Worm (Caenorhabditis elegans) whole organism, L4/young adult: ENCODE measurements around the gene Y11D7A.19.

Experiments used
- W03F9.2 ChIP-seq: fragments of 150-350 bp; optimal IDR thresholded peaks from 2 replicates; lab custom pipeline; 2014; ENCODE audit warnings: missing biosample characterization, missing genetic modification characterization
- dao-5 ChIP-seq: sonication (generic microtip); optimal IDR thresholded peaks from 2 replicates; lab custom pipeline; 2016; ENCODE audit warnings: missing genotype, missing genetic modification characterization, moderate library complexity, missing compliant biosample characterization
- him-1 ChIP-seq: sonication (generic microtip); optimal IDR thresholded peaks from 2 replicates; lab custom pipeline; 2016; ENCODE audit warnings: missing genotype, missing genetic modification reagents, missing genetic modification characterization, missing compliant biosample characterization

The Y11D7A.19 gene

ce11 chrIV:9269796-9270195 lies 3.4 kb upstream of the Y11D7A.19 start, which contains the start of gene flh-3:
Gene flh-3, plus strand, starts transcription at chrIV:9270096.
- TF ChIP-seq W03F9.2 (tag; lab: Kevin White, UChicago) (no peak), dao-5 (tag; lab: Kevin White, UChicago) (no peak), him-1 (tag; lab: Kevin White, UChicago) (no peak)

- TF ChIP-seq dao-5 (tag; lab: Kevin White, UChicago) (no peak), him-1 (tag; lab: Kevin White, UChicago) (no peak), W03F9.2 (tag; lab: Kevin White, UChicago) (no peak)
These were observed 2.6 kb upstream of the Y11D7A.19 start for ce11 chrIV:9268916-9269315.

ce11 chrIV:9267581-9267980 lies 1.2 kb upstream of the Y11D7A.19 start:
- TF ChIP-seq dao-5 (tag; lab: Kevin White, UChicago) (no peak), him-1 (tag; lab: Kevin White, UChicago) (no peak), W03F9.2 (tag; lab: Kevin White, UChicago) (no peak)

ce11 chrIV:9264513-9264912 lies 1.9 kb downstream of the Y11D7A.19 start:
- TF ChIP-seq him-1 (tag; lab: Kevin White, UChicago) (no peak), dao-5 (tag; lab: Kevin White, UChicago) (no peak), W03F9.2 (tag; lab: Kevin White, UChicago) (no peak)

- TF ChIP-seq dao-5 (tag; lab: Kevin White, UChicago) = no peak
- no peak for TF ChIP-seq him-1 (tag; lab: Kevin White, UChicago)
- no peak for TF ChIP-seq W03F9.2 (tag; lab: Kevin White, UChicago)
These were observed 2.5 kb downstream of the Y11D7A.19 start, which contains the start of gene flh-1 for ce11 chrIV:9263812-9264320. Gene flh-1, minus strand, starts transcription at chrIV:9264270.

- TF ChIP-seq dao-5 (tag; lab: Kevin White, UChicago) = no peak
- no peak for TF ChIP-seq him-1 (tag; lab: Kevin White, UChicago)
- no peak for TF ChIP-seq W03F9.2 (tag; lab: Kevin White, UChicago)
These were observed 4.1 kb downstream of the Y11D7A.19 start for ce11 chrIV:9262295-9262694.

ce11 chrIV:9261687-9262086 lies 4.7 kb downstream of the Y11D7A.19 start, which contains the start of gene col-120:
Gene col-120, minus strand, starts transcription at chrIV:9261787.
- TF ChIP-seq dao-5 (tag; lab: Kevin White, UChicago) (no peak), W03F9.2 (tag; lab: Kevin White, UChicago) (no peak), him-1 (tag; lab: Kevin White, UChicago) (no peak)

- TF ChIP-seq W03F9.2 (tag; lab: Kevin White, UChicago) (no peak), dao-5 (tag; lab: Kevin White, UChicago) (no peak), him-1 (tag; lab: Kevin White, UChicago) (no peak)
These were observed 5.5 kb downstream of the Y11D7A.19 start for ce11 chrIV:9260826-9261225.

- TF ChIP-seq dao-5 (tag; lab: Kevin White, UChicago) (no peak), him-1 (tag; lab: Kevin White, UChicago) (no peak), W03F9.2 (tag; lab: Kevin White, UChicago) (peak; percentile 17)
These were observed 6.0 kb downstream of the Y11D7A.19 start for ce11 chrIV:9260334-9260733.

- TF ChIP-seq him-1 (tag; lab: Kevin White, UChicago) (no peak), dao-5 (tag; lab: Kevin White, UChicago) (no peak), W03F9.2 (tag; lab: Kevin White, UChicago) (no peak)
These were observed 6.7 kb downstream of the Y11D7A.19 start, which contains the start of gene Y11D7A.10 for ce11 chrIV:9259687-9260086. Gene Y11D7A.10, minus strand, starts transcription at chrIV:9259768.

ce11 chrIV:9258547-9258946 lies 7.8 kb downstream of the Y11D7A.19 start:
- no peak for TF ChIP-seq dao-5 (tag; lab: Kevin White, UChicago)
- no peak for TF ChIP-seq W03F9.2 (tag; lab: Kevin White, UChicago)
- TF ChIP-seq him-1 (tag; lab: Kevin White, UChicago) = no peak

ce11 chrIV:9256865-9257264 lies 9.5 kb downstream of the Y11D7A.19 start:
- no peak for TF ChIP-seq W03F9.2 (tag; lab: Kevin White, UChicago)
- no peak for TF ChIP-seq dao-5 (tag; lab: Kevin White, UChicago)
- TF ChIP-seq him-1 (tag; lab: Kevin White, UChicago) = no peak

- no peak for TF ChIP-seq dao-5 (tag; lab: Kevin White, UChicago)
- no peak for TF ChIP-seq him-1 (tag; lab: Kevin White, UChicago)
- TF ChIP-seq W03F9.2 (tag; lab: Kevin White, UChicago) = no peak
These were observed 10.3 kb downstream of the Y11D7A.19 start, which contains the start of gene Y11D7A.9 for ce11 chrIV:9256017-9256416. Gene Y11D7A.9, minus strand, starts transcription at chrIV:9256117.

- TF ChIP-seq W03F9.2 (tag; lab: Kevin White, UChicago) (no peak), dao-5 (tag; lab: Kevin White, UChicago) (no peak), him-1 (tag; lab: Kevin White, UChicago) (no peak)
These were observed 15.3 kb downstream of the Y11D7A.19 start, which contains the start of gene Y11D7A.8 for ce11 chrIV:9251079-9251478. Gene Y11D7A.8, plus strand, starts transcription at chrIV:9251379.
